Worm (Caenorhabditis elegans) whole organism, early embryonic: ENCODE results near the gene C50F4.10.

ENCODE experiments used
- B0310.2 ChIP-seq: sonication (generic microtip); optimal IDR thresholded peaks from 2 replicates; lab custom pipeline; 2016; ENCODE audit warnings: mild to moderate bottlenecking, missing genetic modification characterization, missing compliant biosample characterization
- F13C5.2 ChIP-seq: sonication (generic microtip); optimal IDR thresholded peaks from 2 replicates; lab custom pipeline; 2017; ENCODE audit warnings: mild to moderate bottlenecking, missing genetic modification characterization, inconsistent platforms, missing compliant biosample characterization
- aly-1 ChIP-seq: sonication (generic microtip); optimal IDR thresholded peaks from 2 replicates; lab custom pipeline; 2016; ENCODE audit warnings: missing genetic modification characterization, missing compliant biosample characterization
- ama-1 ChIP-seq: fragments of 150-350 bp; optimal IDR thresholded peaks from 2 replicates; lab custom pipeline; 2014
- ceh-13 ChIP-seq: fragments of 200-800 bp; sonication (Bioruptor generic); optimal IDR thresholded peaks from 2 replicates; lab custom pipeline; 2018; ENCODE audit warnings: mild to moderate bottlenecking, missing genetic modification characterization, missing compliant biosample characterization
- ceh-36 ChIP-seq: sonication (generic microtip); optimal IDR thresholded peaks from 2 replicates; lab custom pipeline; 2016; ENCODE audit warnings: missing genetic modification characterization, inconsistent platforms, missing compliant biosample characterization
- ets-7 ChIP-seq: sonication (generic microtip); optimal IDR thresholded peaks from 2 replicates; lab custom pipeline; 2016; ENCODE audit warnings: missing genotype, missing genetic modification characterization, missing compliant biosample characterization
- flt-1 ChIP-seq: fragments of 200-800 bp; sonication (Bioruptor generic); IDR thresholded peaks from 2 replicates; pipeline ENCODE4 v1.3.6; 2022; ENCODE audit warnings: missing genetic modification characterization, missing compliant biosample characterization
- hmbx-1 ChIP-seq: sonication (generic microtip); optimal IDR thresholded peaks from 2 replicates; lab custom pipeline; 2016; ENCODE audit warnings: mild to moderate bottlenecking, missing genetic modification characterization, missing compliant biosample characterization
- hmg-4 ChIP-seq: fragments of 200-800 bp; sonication (Bioruptor generic); optimal IDR thresholded peaks from 2 replicates; lab custom pipeline; 2018; ENCODE audit warnings: mild to moderate bottlenecking, missing genetic modification characterization, missing compliant biosample characterization
- hnd-1 ChIP-seq: sonication (generic microtip); optimal IDR thresholded peaks from 2 replicates; lab custom pipeline; 2016; ENCODE audit warnings: missing genetic modification characterization, missing compliant biosample characterization
- pes-1 ChIP-seq: fragments of 200-800 bp; sonication (Bioruptor generic); IDR thresholded peaks from 2 replicates; pipeline ENCODE4 v1.3.6; 2022; ENCODE audit warnings: missing genetic modification reagents, missing genetic modification characterization, missing compliant biosample characterization
- scrt-1 ChIP-seq: fragments of 200-800 bp; sonication (Bioruptor generic); IDR thresholded peaks from 2 replicates; pipeline ENCODE4 v1.3.6; 2022; ENCODE audit warnings: missing genetic modification characterization, missing compliant biosample characterization
- sea-1 ChIP-seq: fragments of 200-800 bp; sonication (Bioruptor generic); conservative IDR thresholded peaks from 2 replicates; pipeline ENCODE4 v1.3.6; 2022; ENCODE audit warnings: missing genetic modification characterization, missing compliant biosample characterization
- tbx-11 ChIP-seq: fragments of 200-800 bp; sonication (Bioruptor generic); IDR thresholded peaks from 2 replicates; pipeline ENCODE4 v1.3.6; 2022; ENCODE audit warnings: missing genetic modification characterization, missing compliant biosample characterization
- tbx-37 ChIP-seq: fragments of 200-800 bp; sonication (Bioruptor generic); conservative IDR thresholded peaks from 2 replicates; pipeline ENCODE4 v1.3.6; 2022; ENCODE audit warnings: missing genetic modification reagents, missing genetic modification characterization, missing compliant biosample characterization
- tra-4 ChIP-seq: sonication (generic microtip); optimal IDR thresholded peaks from 2 replicates; lab custom pipeline; 2017; ENCODE audit warnings: missing genetic modification characterization, missing compliant biosample characterization

C50F4.10 gene

DNA sequence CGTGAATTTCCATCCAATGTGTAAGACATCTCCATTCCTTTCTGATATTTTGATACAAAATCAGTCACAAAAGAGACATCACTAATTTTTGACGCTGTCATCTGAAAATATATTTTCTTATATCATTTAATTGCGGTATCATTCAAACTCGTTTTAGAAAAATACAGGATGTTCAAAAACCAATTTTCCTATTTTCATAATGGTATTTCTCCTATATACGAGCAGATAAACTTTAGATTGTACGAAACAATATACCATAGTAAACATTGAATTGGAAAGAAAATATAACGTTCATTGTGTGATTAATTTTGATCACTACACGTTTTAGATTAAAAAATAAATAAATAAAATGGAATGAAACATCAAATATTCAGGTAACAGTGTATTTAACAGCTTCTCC is 10.1 kb upstream of the C50F4.10 start, which contains the start of gene C50F4.16:
TSS of gene C50F4.16 (minus strand) at position 101 of the 400 bp plus-strand sequence.
- TF ChIP-seq hmg-4 (GFP tag; lab: Kevin White, UChicago): no peak
- TF ChIP-seq flt-1 (GFP tag; lab: Robert Waterston, UW): no peak
- TF ChIP-seq B0310.2: no peak
- no peak for TF ChIP-seq tra-4
- no peak for TF ChIP-seq hnd-1 (tag; lab: Kevin White, UChicago)
- no peak for TF ChIP-seq sea-1 (GFP tag; lab: Robert Waterston, UW)
- no peak for TF ChIP-seq scrt-1
- TF ChIP-seq ets-7 (tag; lab: Kevin White, UChicago): no peak
- TF ChIP-seq tbx-11 (GFP tag; lab: Robert Waterston, UW): no peak
- TF ChIP-seq pes-1: no peak

DNA sequence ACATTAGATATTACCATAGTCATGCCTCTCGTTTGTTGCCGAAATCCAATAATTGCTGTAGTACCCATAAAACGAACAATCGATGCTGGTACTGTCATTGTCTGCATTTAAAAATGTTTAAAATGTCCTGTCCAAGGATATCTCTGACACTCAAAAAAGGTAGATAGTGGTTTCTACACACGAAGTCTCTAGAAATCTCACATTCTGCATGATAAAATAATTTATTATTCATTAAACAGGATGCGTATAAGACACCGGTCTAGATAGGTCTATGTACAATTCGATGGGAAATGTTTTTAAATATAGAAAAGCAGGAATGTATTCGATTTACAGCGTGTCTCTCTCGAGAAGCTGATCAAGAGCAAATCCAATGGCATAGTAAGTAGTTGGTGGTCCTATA is 8.3 kb upstream of the C50F4.10 start, which contains the start of gene C50F4.12:
TSS of gene C50F4.12 (minus strand) at position 101 of the 400 bp plus-strand sequence.
- TF ChIP-seq ets-7 (tag; lab: Kevin White, UChicago) (no peak), ama-1 (lab: Kevin White, UChicago) (no peak), pes-1 (no peak), tbx-37 (GFP tag; lab: Robert Waterston, UW) (no peak), aly-1 (no peak), sea-1 (GFP tag; lab: Robert Waterston, UW) (no peak), hmbx-1 (tag; lab: Kevin White, UChicago) (no peak), F13C5.2 (tag; lab: Kevin White, UChicago) (no peak), tra-4 (no peak), ceh-36 (tag; lab: Kevin White, UChicago) (no peak), B0310.2 (no peak), ceh-13 (GFP tag; lab: Kevin White, UChicago) (no peak), scrt-1 (no peak), hnd-1 (tag; lab: Kevin White, UChicago) (no peak), tbx-11 (GFP tag; lab: Robert Waterston, UW) (no peak)

DNA sequence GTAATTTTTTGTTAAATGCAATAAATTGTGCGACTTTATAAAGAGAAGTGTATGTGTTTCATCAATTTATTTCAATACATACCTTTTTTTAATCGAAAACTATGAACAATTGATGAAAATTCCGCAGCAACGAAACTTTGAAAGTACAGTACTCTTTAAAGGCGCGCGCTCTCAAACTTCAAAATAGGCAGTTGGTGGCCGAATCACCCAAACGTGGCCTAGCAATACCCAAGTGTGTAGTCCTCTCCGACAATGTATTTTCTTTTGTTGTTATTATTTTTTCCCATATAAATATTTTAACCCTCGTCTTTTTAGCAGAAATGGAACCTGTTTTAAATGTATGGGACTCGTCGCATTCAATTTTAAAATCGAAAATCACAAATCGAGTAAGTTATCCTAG is 5.1 kb upstream of the C50F4.10 start, which contains the start of gene C50F4.4:
TSS of gene C50F4.4 (plus strand) at position 267 of the 400 bp plus-strand sequence.
- TF ChIP-seq hnd-1 (tag; lab: Kevin White, UChicago): no peak
- no peak for TF ChIP-seq sea-1 (GFP tag; lab: Robert Waterston, UW)

DNA sequence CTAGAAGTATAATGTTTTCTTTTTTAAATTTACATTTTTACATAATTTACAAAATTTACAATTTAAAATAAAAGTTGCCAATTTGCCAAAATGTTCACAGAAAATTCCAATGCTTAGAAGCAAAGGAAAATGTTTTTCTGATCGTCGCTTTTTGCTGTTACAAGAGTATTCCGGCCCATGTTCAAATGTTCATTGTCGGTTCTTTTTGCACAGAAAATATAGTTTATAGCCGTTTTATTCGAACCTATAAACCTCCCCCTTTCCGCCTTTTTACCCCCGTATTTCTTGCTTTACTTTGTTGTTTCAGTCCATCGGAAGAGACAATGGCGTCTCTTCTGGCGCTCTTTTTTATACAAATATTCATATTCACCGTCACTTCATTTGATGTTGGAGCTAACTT is 3.2 kb upstream of the C50F4.10 start, which contains the start of gene tag-329:
TSS of gene tag-329 (plus strand) at position 301 of the 400 bp plus-strand sequence.
- TF ChIP-seq scrt-1 (no peak), ceh-36 (tag; lab: Kevin White, UChicago) (no peak), tbx-37 (GFP tag; lab: Robert Waterston, UW) (no peak), sea-1 (GFP tag; lab: Robert Waterston, UW) (no peak), ceh-13 (GFP tag; lab: Kevin White, UChicago) (no peak), aly-1 (no peak), ama-1 (lab: Kevin White, UChicago) (no peak), ets-7 (tag; lab: Kevin White, UChicago) (no peak), flt-1 (GFP tag; lab: Robert Waterston, UW) (no peak), hmg-4 (GFP tag; lab: Kevin White, UChicago) (no peak), hmbx-1 (tag; lab: Kevin White, UChicago) (no peak), pes-1 (no peak), hnd-1 (tag; lab: Kevin White, UChicago) (no peak), F13C5.2 (tag; lab: Kevin White, UChicago) (no peak), tra-4 (no peak), B0310.2 (no peak), tbx-11 (GFP tag; lab: Robert Waterston, UW) (no peak)

DNA sequence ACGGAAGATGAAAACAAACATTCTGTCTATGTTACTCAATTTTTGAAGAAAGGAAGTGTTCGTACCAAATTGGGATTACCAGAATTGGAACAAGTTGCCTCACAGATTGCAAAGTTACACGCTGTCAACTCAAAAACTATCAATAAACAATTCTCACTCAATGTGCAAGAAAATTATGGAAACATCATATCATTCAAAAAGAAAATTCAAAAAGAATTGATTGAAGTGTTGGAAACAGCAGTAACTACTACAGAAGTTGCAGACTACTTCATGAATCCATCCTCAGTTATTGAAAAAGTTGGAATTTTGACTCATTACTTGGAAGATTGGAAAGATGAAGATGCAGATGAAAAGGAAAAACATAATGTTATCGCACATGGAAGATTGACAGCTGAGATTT is 3.4 kb downstream of the C50F4.10 start:
- TF ChIP-seq hmbx-1 (tag; lab: Kevin White, UChicago) (no peak), ets-7 (tag; lab: Kevin White, UChicago) (no peak), hnd-1 (tag; lab: Kevin White, UChicago) (no peak), scrt-1 (no peak), pes-1 (no peak)

DNA sequence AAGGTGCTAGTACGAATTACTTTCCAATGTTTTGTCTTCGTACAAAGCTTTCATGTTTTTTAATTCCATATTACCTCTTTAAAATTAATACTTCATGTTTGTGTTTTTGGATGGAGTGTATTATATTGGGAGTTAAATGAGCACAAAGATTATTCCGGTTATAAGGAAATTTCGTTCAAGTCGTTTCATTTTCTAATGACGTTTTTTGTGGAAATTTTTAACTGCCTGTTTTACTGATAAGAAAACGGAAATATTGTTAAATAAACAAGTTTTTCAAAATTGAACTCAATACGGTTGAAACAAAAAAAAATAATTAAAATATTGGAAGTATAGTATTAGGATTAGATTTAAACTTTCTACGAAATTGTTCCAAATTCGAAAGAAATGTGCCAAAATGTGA is 4.0 kb downstream of the C50F4.10 start:
- no peak for TF ChIP-seq tbx-11 (GFP tag; lab: Robert Waterston, UW)
- no peak for TF ChIP-seq ceh-13 (GFP tag; lab: Kevin White, UChicago)
- TF ChIP-seq hnd-1 (tag; lab: Kevin White, UChicago): no peak
- TF ChIP-seq ceh-36 (tag; lab: Kevin White, UChicago): no peak
- no peak for TF ChIP-seq aly-1
- TF ChIP-seq flt-1 (GFP tag; lab: Robert Waterston, UW): no peak
- no peak for TF ChIP-seq B0310.2
- no peak for TF ChIP-seq hmg-4 (GFP tag; lab: Kevin White, UChicago)
- no peak for TF ChIP-seq ets-7 (tag; lab: Kevin White, UChicago)
- TF ChIP-seq hmbx-1 (tag; lab: Kevin White, UChicago): no peak
- no peak for TF ChIP-seq F13C5.2 (tag; lab: Kevin White, UChicago)
- TF ChIP-seq tra-4: no peak
- no peak for TF ChIP-seq scrt-1
- TF ChIP-seq pes-1: no peak
- no peak for TF ChIP-seq ama-1 (lab: Kevin White, UChicago)

DNA sequence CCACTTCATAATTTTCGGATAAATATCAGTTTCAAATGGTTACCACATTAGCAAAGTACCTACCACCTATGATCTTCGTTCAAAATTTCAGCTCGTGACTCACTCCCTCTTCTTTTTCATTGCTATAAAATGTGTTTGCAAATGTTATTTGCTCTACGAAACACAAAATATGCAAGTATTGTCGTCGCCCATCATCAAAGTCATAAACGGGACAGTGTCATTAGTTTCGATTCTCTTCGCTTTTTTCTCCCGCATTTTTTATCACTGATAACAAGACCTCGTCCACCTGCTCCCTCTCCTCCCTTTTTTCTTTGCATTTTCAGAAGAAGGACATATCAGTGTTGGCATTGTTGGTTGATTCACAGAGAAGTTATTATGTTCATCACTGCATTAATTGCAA is 4.9 kb downstream of the C50F4.10 start, which contains the start of gene C50F4.1:
TSS of gene C50F4.1 (plus strand) at position 324 of the 400 bp plus-strand sequence.
- TF ChIP-seq tbx-37 (GFP tag; lab: Robert Waterston, UW) (no peak), ets-7 (tag; lab: Kevin White, UChicago) (no peak), hmg-4 (GFP tag; lab: Kevin White, UChicago) (no peak), tbx-11 (GFP tag; lab: Robert Waterston, UW) (no peak), B0310.2 (no peak), sea-1 (GFP tag; lab: Robert Waterston, UW) (no peak), ceh-36 (tag; lab: Kevin White, UChicago) (no peak), tra-4 (no peak), hnd-1 (tag; lab: Kevin White, UChicago) (no peak), F13C5.2 (tag; lab: Kevin White, UChicago) (no peak)
